Worm (Caenorhabditis elegans) whole organism, L4 larva: Measurements from ENCODE around the gene usp-33.

ENCODE experiments used
- fkh-10 ChIP-seq: fragments of 150-350 bp; optimal IDR thresholded peaks from 2 replicates; lab custom pipeline; 2014; ENCODE audit warnings: missing biosample characterization, missing genetic modification reagents, missing genetic modification characterization
- nhr-237 ChIP-seq: sonication (generic microtip); optimal IDR thresholded peaks from 2 replicates; lab custom pipeline; 2017; ENCODE audit warnings: missing biosample characterization, missing genetic modification characterization
- skn-1 ChIP-seq: fragments of 150-350 bp; optimal IDR thresholded peaks from 2 replicates; lab custom pipeline; 2014; ENCODE audit warnings: missing biosample characterization, missing genetic modification characterization
- snpc-4 ChIP-seq: fragments of 150-350 bp; optimal IDR thresholded peaks from 2 replicates; lab custom pipeline; 2014; ENCODE audit warnings: missing biosample characterization, missing genetic modification characterization
- unc-39 ChIP-seq: sonication (generic microtip); optimal IDR thresholded peaks from 2 replicates; lab custom pipeline; 2017; ENCODE audit warnings: missing biosample characterization, missing genetic modification characterization

ce11 chrX:15597077-15597476, 5.9 kb downstream of the usp-33 start, which contains the start of gene K09A9.8:
- no peak for TF ChIP-seq skn-1 (tag; lab: Kevin White, UChicago)
- no peak for TF ChIP-seq nhr-237 (tag; lab: Kevin White, UChicago)
- no peak for TF ChIP-seq fkh-10 (GFP tag; lab: Kevin White, UChicago)
- TF ChIP-seq unc-39 (tag; lab: Kevin White, UChicago) = no peak
- no peak for TF ChIP-seq snpc-4 (tag; lab: Kevin White, UChicago)
